Fruit fly (Drosophila melanogaster): ENCODE data around the gene CG12155.

DNA sequence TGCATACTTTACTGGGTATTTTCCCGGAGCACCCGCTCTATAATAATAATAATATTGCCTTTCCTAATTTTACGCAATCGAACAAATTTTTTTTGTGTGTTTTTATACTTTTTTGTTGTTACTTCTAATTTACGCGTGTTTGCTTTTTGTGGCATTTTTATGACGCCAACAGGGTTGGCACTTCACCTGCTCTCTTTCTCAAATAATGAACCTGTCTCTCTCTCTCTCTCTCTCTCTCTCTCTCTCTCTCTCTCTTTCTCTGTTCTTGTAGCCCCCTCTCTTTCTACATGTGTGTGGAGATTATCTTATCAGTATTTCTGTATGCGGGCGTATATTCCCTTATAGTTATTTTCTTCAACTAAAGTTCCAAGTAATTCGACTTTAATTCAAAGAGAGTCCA lies 37.9 kb upstream of the CG12155 start:
- no peak for TF ChIP-seq CTCF (optimal IDR thresholded peaks at IDR 0.05)
- no peak for TF ChIP-seq CG8478 (optimal IDR thresholded peaks at IDR 0.05)

Measured in S2 (cell line).